Fruit fly (Drosophila melanogaster) Kc167 (cell line): ENCODE data around the gene Sos.

Source experiments
- Myc ChIP-seq: fragments of >200 bp; optimal IDR thresholded peaks from 2 replicates; lab custom pipeline; 2017; ENCODE audit warnings: missing external identifiers
- insv ChIP-seq: fragments of >200 bp; optimal IDR thresholded peaks from 3 replicates; lab custom pipeline; 2018; ENCODE audit warnings: missing external identifiers
- psq ChIP-seq: fragments of >200 bp; optimal IDR thresholded peaks from 2 replicates; lab custom pipeline; 2017; ENCODE audit warnings: missing external identifiers
- ttk ChIP-seq: sonication (Bioruptor generic); optimal IDR thresholded peaks from 2 replicates; lab custom pipeline; 2017; ENCODE audit warnings: missing external identifiers

- TF ChIP-seq ttk (lab: Kevin White, UChicago) (no peak), Myc (no peak), psq (no peak), insv (no peak)
These were observed 26.1 kb downstream of the Sos start for dm6 chr2L:13839744-13840151.
